Worm (Caenorhabditis elegans) whole organism, mixed stage, embryonic: ENCODE measurements around the gene pnn-1.

Experiments used
- elt-1 ChIP-seq: sonication (generic microtip); optimal IDR thresholded peaks from 2 replicates; lab custom pipeline; 2017; ENCODE audit warnings: missing genetic modification characterization, mild to moderate bottlenecking, missing compliant biosample characterization, antibody characterized with exemption, moderate library complexity, borderline replicate concordance; ENCODE audit not compliant: insufficient read depth
- elt-3 ChIP-seq: fragments of 150-350 bp; optimal IDR thresholded peaks from 2 replicates; lab custom pipeline; 2014; ENCODE audit warnings: missing biosample characterization, missing genetic modification characterization
- lin-13 ChIP-seq: fragments of 150-350 bp; optimal IDR thresholded peaks from 2 replicates; lab custom pipeline; 2014; ENCODE audit warnings: missing biosample characterization, missing genetic modification characterization
- mep-1 ChIP-seq: fragments of 150-350 bp; optimal IDR thresholded peaks from 2 replicates; lab custom pipeline; 2017; ENCODE audit warnings: missing biosample characterization, missing genetic modification reagents, missing genetic modification characterization, inconsistent platforms
- sem-2 ChIP-seq: fragments of 200-800 bp; sonication (Bioruptor generic); optimal IDR thresholded peaks from 2 replicates; lab custom pipeline; 2018; ENCODE audit warnings: mild to moderate bottlenecking, missing genetic modification characterization, missing compliant biosample characterization
- snpc-4 ChIP-seq: fragments of 150-350 bp; optimal IDR thresholded peaks from 2 replicates; lab custom pipeline; 2014; ENCODE audit warnings: missing biosample characterization, missing genetic modification characterization
- unc-39 ChIP-seq: fragments of 150-350 bp; optimal IDR thresholded peaks from 2 replicates; lab custom pipeline; 2014; ENCODE audit warnings: missing biosample characterization, missing genetic modification characterization
- unc-62 ChIP-seq: fragments of 150-350 bp; optimal IDR thresholded peaks from 2 replicates; lab custom pipeline; 2014; ENCODE audit warnings: missing biosample characterization, missing genetic modification reagents, missing genetic modification characterization

DNA sequence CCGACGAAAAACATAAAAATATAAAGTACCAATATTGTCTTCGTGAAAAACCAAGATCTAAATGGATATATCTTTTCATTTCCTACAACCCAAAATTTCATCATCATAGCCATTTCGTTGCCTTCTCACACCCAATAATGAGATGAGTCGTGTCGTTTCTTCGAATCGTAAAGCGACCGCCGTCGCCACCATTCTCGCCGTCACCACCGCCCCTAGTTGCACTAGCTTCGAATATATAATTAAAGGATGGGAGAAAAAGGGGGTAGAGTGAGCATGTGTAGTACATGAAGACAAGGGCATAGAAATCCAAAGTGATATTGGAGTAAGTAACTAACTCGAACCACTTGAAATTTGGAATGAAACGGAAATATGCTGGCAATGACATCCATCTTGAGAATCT lies 51.4 kb downstream of the pnn-1 start:
- no peak for TF ChIP-seq elt-1 (tag; lab: Kevin White, UChicago)
- no peak for TF ChIP-seq mep-1
- TF ChIP-seq unc-39 (tag; lab: Kevin White, UChicago) = no peak
- TF ChIP-seq sem-2 (GFP tag; lab: Kevin White, UChicago) = no peak
- TF ChIP-seq lin-13 (tag; lab: Kevin White, UChicago) = no peak
- no peak for TF ChIP-seq unc-62 (GFP tag; lab: Kevin White, UChicago)
- no peak for TF ChIP-seq snpc-4
- no peak for TF ChIP-seq elt-3 (tag; lab: Kevin White, UChicago)
